Fruit fly (Drosophila melanogaster) whole organism, wandering third instar larva: Measurements from ENCODE around the gene CG42637.

Source experiments
- Abd-B ChIP-seq: fragments of >200 bp; optimal IDR thresholded peaks from 2 replicates; lab custom pipeline; 2017; ENCODE audit warnings: missing biosample characterization, missing genetic modification characterization
- CG32264 ChIP-seq: fragments of 200-800 bp; sonication (Bioruptor generic); optimal IDR thresholded peaks from 2 replicates; lab custom pipeline; 2016; ENCODE audit warnings: missing biosample characterization, missing genetic modification characterization
- CG9705 ChIP-seq: fragments of 200-800 bp; sonication (Bioruptor generic); optimal IDR thresholded peaks from 2 replicates; lab custom pipeline; 2018; ENCODE audit warnings: missing biosample characterization, mild to moderate bottlenecking, missing genetic modification characterization
- Dfd ChIP-seq: fragments of >200 bp; optimal IDR thresholded peaks from 2 replicates; lab custom pipeline; 2017; ENCODE audit warnings: missing biosample characterization, missing genetic modification characterization
- Dif ChIP-seq: fragments of 200-275, 200-300 bp; sonication (Bioruptor generic); optimal IDR thresholded peaks from 2 replicates; lab custom pipeline; 2018; ENCODE audit warnings: missing biosample characterization, missing genetic modification characterization; ENCODE audit not compliant: partially characterized antibody
- GATAd ChIP-seq: sonication (Bioruptor generic); optimal IDR thresholded peaks from 2 replicates; lab custom pipeline; 2016; ENCODE audit warnings: missing biosample characterization, missing genetic modification characterization
- HLH106 ChIP-seq: fragments of 200-800 bp; optimal IDR thresholded peaks from 3 replicates; lab custom pipeline; 2019; ENCODE audit warnings: missing biosample characterization, mild to moderate bottlenecking, missing genetic modification characterization, moderate library complexity
- Hr78 ChIP-seq: fragments of >200 bp; optimal IDR thresholded peaks from 2 replicates; lab custom pipeline; 2017; ENCODE audit warnings: missing biosample characterization, missing genetic modification characterization
- Hr83 ChIP-seq: fragments of 200-300 bp; sonication (Bioruptor generic); optimal IDR thresholded peaks from 2 replicates; lab custom pipeline; 2016; ENCODE audit warnings: missing biosample characterization, mild to moderate bottlenecking, missing genetic modification characterization, moderate library complexity; ENCODE audit not compliant: poor library complexity, severe bottlenecking
- Jra ChIP-seq: sonication (Bioruptor generic); optimal IDR thresholded peaks from 2 replicates; lab custom pipeline; 2016; ENCODE audit warnings: missing biosample characterization, missing genetic modification characterization
- Mio ChIP-seq: sonication (Bioruptor generic); optimal IDR thresholded peaks from 2 replicates; lab custom pipeline; 2016; ENCODE audit warnings: missing biosample characterization, missing genetic modification characterization
- Myc ChIP-seq: fragments of >200 bp; optimal IDR thresholded peaks from 2 replicates; lab custom pipeline; 2017
- N ChIP-seq: fragments of >200 bp; optimal IDR thresholded peaks from 2 replicates; lab custom pipeline; 2018; ENCODE audit warnings: missing biosample characterization, missing external identifiers, missing genetic modification characterization
- OdsH ChIP-seq: fragments of 200-800 bp; sonication (Bioruptor generic); optimal IDR thresholded peaks from 2 replicates; lab custom pipeline; 2016; ENCODE audit warnings: missing biosample characterization, mild to moderate bottlenecking, missing genetic modification characterization
- Rel ChIP-seq, 2 experiments: fragments of 200-800 bp; sonication (Bioruptor generic) in 1 of 2; optimal IDR thresholded peaks; 2 replicates in 1 of 2; 3 replicates in 1 of 2; lab custom pipeline; 2016 to 2019; ENCODE audit warnings: mild to moderate bottlenecking in 2 of 2, missing biosample characterization in 2 of 2, missing genetic modification characterization in 2 of 2, moderate library complexity in 1 of 2
- Sp1 ChIP-seq: fragments of 200-800 bp; sonication (Bioruptor generic); optimal IDR thresholded peaks from 3 replicates; lab custom pipeline; 2019; ENCODE audit warnings: missing biosample characterization, mild to moderate bottlenecking, missing genetic modification characterization, moderate library complexity
- Vsx2 ChIP-seq: fragments of 200-300, 225-300 bp; sonication (Bioruptor generic); optimal IDR thresholded peaks from 2 replicates; lab custom pipeline; 2018; ENCODE audit warnings: missing biosample characterization, missing genetic modification characterization; ENCODE audit not compliant: partially characterized antibody
- br ChIP-seq: fragments of 200-800 bp; sonication (Bioruptor generic); optimal IDR thresholded peaks from 2 replicates; lab custom pipeline; 2016; ENCODE audit warnings: missing biosample characterization, missing genetic modification characterization
- brk ChIP-seq: fragments of 200-800 bp; sonication (Bioruptor generic); optimal IDR thresholded peaks from 2 replicates; lab custom pipeline; 2016; ENCODE audit warnings: missing biosample characterization, mild to moderate bottlenecking, missing genetic modification characterization
- dl ChIP-seq, 2 experiments: fragments of 175-275, 200-275 bp in 1 of 2; fragments of 200-275 bp in 1 of 2; sonication (Bioruptor generic); optimal IDR thresholded peaks; lab custom pipeline; 2018; ENCODE audit warnings: mild to moderate bottlenecking in 2 of 2, missing biosample characterization in 2 of 2, missing genetic modification characterization in 2 of 2, moderate library complexity in 2 of 2; ENCODE audit not compliant: partially characterized antibody in 2 of 2, insufficient read depth in 1 of 2
- dmrt93B ChIP-seq: fragments of 200-800 bp; sonication (Bioruptor generic); optimal IDR thresholded peaks from 2 replicates; lab custom pipeline; 2018; ENCODE audit warnings: missing biosample characterization, mild to moderate bottlenecking, missing genetic modification characterization
- dsf ChIP-seq: sonication (Bioruptor generic); optimal IDR thresholded peaks from 2 replicates; lab custom pipeline; 2016; ENCODE audit warnings: missing biosample characterization, missing genetic modification characterization, borderline replicate concordance
- ey ChIP-seq: fragments of 200-800 bp; sonication (Bioruptor generic); optimal IDR thresholded peaks from 2 replicates; lab custom pipeline; 2016; ENCODE audit warnings: missing biosample characterization, missing genetic modification characterization
- foxo ChIP-seq, 2 experiments: fragments of 200-800 bp; sonication (Bioruptor generic); optimal IDR thresholded peaks; 2 replicates in 1 of 2; 3 replicates in 1 of 2; lab custom pipeline; 2016 to 2017; ENCODE audit warnings: missing biosample characterization in 2 of 2, missing genetic modification characterization in 2 of 2
- fru ChIP-seq: fragments of 200-800 bp; sonication (Bioruptor generic); optimal IDR thresholded peaks from 3 replicates; lab custom pipeline; 2016; ENCODE audit warnings: missing biosample characterization, mild to moderate bottlenecking, missing genetic modification characterization
- h ChIP-seq: fragments of 200-800 bp; sonication (Bioruptor generic); optimal IDR thresholded peaks from 3 replicates; lab custom pipeline; 2016; ENCODE audit warnings: missing biosample characterization, mild to moderate bottlenecking, missing genetic modification characterization
- jim ChIP-seq: fragments of 175-275, 200-325 bp; sonication (Bioruptor generic); optimal IDR thresholded peaks from 2 replicates; lab custom pipeline; 2016; ENCODE audit warnings: missing biosample characterization, mild to moderate bottlenecking, missing genetic modification characterization
- lola ChIP-seq: fragments of >200 bp; optimal IDR thresholded peaks from 2 replicates; lab custom pipeline; 2017; ENCODE audit warnings: missing biosample characterization, missing genetic modification characterization
- pan ChIP-seq: fragments of >200 bp; optimal IDR thresholded peaks from 2 replicates; lab custom pipeline; 2017
- psq ChIP-seq: fragments of 200-800 bp; sonication (Bioruptor generic); optimal IDR thresholded peaks from 3 replicates; lab custom pipeline; 2017; ENCODE audit warnings: missing biosample characterization, mild to moderate bottlenecking, missing genetic modification characterization, moderate library complexity
- rgr ChIP-seq: fragments of 200-800 bp; sonication (Bioruptor generic); optimal IDR thresholded peaks from 3 replicates; lab custom pipeline; 2016; ENCODE audit warnings: missing biosample characterization, mild to moderate bottlenecking, missing genetic modification characterization
- sage ChIP-seq: fragments of 200-800 bp; sonication (Bioruptor generic); optimal IDR thresholded peaks from 2 replicates; lab custom pipeline; 2016; ENCODE audit warnings: missing biosample characterization, mild to moderate bottlenecking, missing genetic modification characterization
- sv ChIP-seq: fragments of 200-800 bp; sonication (Bioruptor generic); optimal IDR thresholded peaks from 3 replicates; lab custom pipeline; 2016; ENCODE audit warnings: missing biosample characterization, missing genetic modification characterization
- tai ChIP-seq: sonication (Bioruptor generic); optimal IDR thresholded peaks from 2 replicates; lab custom pipeline; 2016; ENCODE audit warnings: missing biosample characterization, missing genetic modification characterization
- usp ChIP-seq: fragments of >200 bp; optimal IDR thresholded peaks from 2 replicates; lab custom pipeline; 2017; ENCODE audit warnings: missing biosample characterization, missing genetic modification characterization
- woc ChIP-seq: sonication (Bioruptor generic); optimal IDR thresholded peaks from 2 replicates; lab custom pipeline; 2016; ENCODE audit warnings: missing biosample characterization, mild to moderate bottlenecking, missing genetic modification characterization

Gene CG42637

dm6 chr3L:19804908-19805307 lies 11.5 kb upstream of the CG42637 start, which contains the start of the genes TORIP and Ccdc58:
Gene TORIP, minus strand, starts transcription at chr3L:19805080.
Gene Ccdc58, plus strand, starts transcription at chr3L:19805181.
- TF ChIP-seq Rel (GFP tag; optimal IDR thresholded peaks at IDR 0.05; lab: Kevin White, UChicago) = no peak
- TF ChIP-seq Rel (tag; optimal IDR thresholded peaks at IDR 0.05; lab: Kevin White, UChicago) = peak; percentile 39
- TF ChIP-seq dl (GFP tag; optimal IDR thresholded peaks at IDR 0.05; lab: Kevin White, UChicago; ENCODE audit: insufficient read depth in 1 of 2, partially characterized antibody in 2 of 2) = no peak
- TF ChIP-seq, all 38 proteins: peak for 1

dm6 chr3L:19801105-19801504 lies 7.7 kb upstream of the CG42637 start, which contains the start of gene CG14102:
Gene CG14102, minus strand, starts transcription at chr3L:19801291.
- no peak for TF ChIP-seq Hr83 (GFP tag; lab: Kevin White, UChicago)
- TF ChIP-seq Mio (GFP tag; lab: Kevin White, UChicago) = no peak
- no peak for TF ChIP-seq dsf (GFP tag; lab: Kevin White, UChicago)
- TF ChIP-seq Myc (lab: Kevin White, UChicago) = no peak
- no peak for TF ChIP-seq jim (GFP tag; lab: Kevin White, UChicago)
- no peak for TF ChIP-seq tai
- no peak for TF ChIP-seq OdsH (GFP tag; lab: Kevin White, UChicago)
- TF ChIP-seq sv (GFP tag; lab: Kevin White, UChicago) = no peak
- TF ChIP-seq HLH106 (tag; lab: Kevin White, UChicago) = no peak
- no peak for TF ChIP-seq brk (GFP tag; lab: Kevin White, UChicago)
- TF ChIP-seq dl (GFP tag; optimal IDR thresholded peaks at IDR 0.05; lab: Kevin White, UChicago; ENCODE audit: insufficient read depth in 1 of 2, partially characterized antibody in 2 of 2) = no peak

- TF ChIP-seq Hr83 (GFP tag; lab: Kevin White, UChicago) = no peak
- no peak for TF ChIP-seq jim (GFP tag; lab: Kevin White, UChicago)
- TF ChIP-seq OdsH (GFP tag; lab: Kevin White, UChicago) = no peak
- TF ChIP-seq rgr (GFP tag; lab: Kevin White, UChicago) = no peak
- no peak for TF ChIP-seq Dif (GFP tag; lab: Kevin White, UChicago)
- no peak for TF ChIP-seq GATAd (GFP tag; lab: Kevin White, UChicago)
- no peak for TF ChIP-seq Vsx2 (GFP tag; lab: Kevin White, UChicago)
These were observed 5.6 kb upstream of the CG42637 start, which contains the start of gene Ir76a for dm6 chr3L:19798978-19799377. Gene Ir76a, plus strand, starts transcription at chr3L:19799278.

- TF ChIP-seq Abd-B (GFP tag; lab: Kevin White, UChicago) = no peak
- peak; percentile 89 for TF ChIP-seq Sp1
- peak; percentile 55 for TF ChIP-seq N (GFP tag; lab: Kevin White, UChicago)
- no peak for TF ChIP-seq GATAd (GFP tag; lab: Kevin White, UChicago)
- TF ChIP-seq dl (GFP tag; optimal IDR thresholded peaks at IDR 0.05; lab: Kevin White, UChicago; ENCODE audit: insufficient read depth in 1 of 2, partially characterized antibody in 2 of 2) = no peak
- TF ChIP-seq fru (GFP tag; lab: Kevin White, UChicago) = peak; percentile 81
- TF ChIP-seq OdsH (GFP tag; lab: Kevin White, UChicago) = peak; percentile 90
- TF ChIP-seq brk (GFP tag; lab: Kevin White, UChicago) = no peak
- TF ChIP-seq dsf (GFP tag; lab: Kevin White, UChicago) = peak; percentile 33
- peak; percentile 82 for TF ChIP-seq rgr (GFP tag; lab: Kevin White, UChicago)
- TF ChIP-seq sage (GFP tag; lab: Kevin White, UChicago) = peak; percentile 66
- TF ChIP-seq lola = no peak
- TF ChIP-seq HLH106 (tag; lab: Kevin White, UChicago) = peak; percentile 95
- peak; percentile 51 for TF ChIP-seq Rel (GFP tag; optimal IDR thresholded peaks at IDR 0.05; lab: Kevin White, UChicago)
- peak; percentile 35 for TF ChIP-seq Rel (tag; optimal IDR thresholded peaks at IDR 0.05; lab: Kevin White, UChicago)
- TF ChIP-seq jim (GFP tag; lab: Kevin White, UChicago) = no peak
- peak; percentile 21 to 91 for TF ChIP-seq foxo (GFP tag; optimal IDR thresholded peaks at IDR 0.05; lab: Kevin White, UChicago)
- peak; percentile 84 for TF ChIP-seq Hr83 (GFP tag; lab: Kevin White, UChicago)
- TF ChIP-seq h (GFP tag; lab: Kevin White, UChicago) = peak; percentile 86
- TF ChIP-seq sv (GFP tag; lab: Kevin White, UChicago) = peak; percentile 83
- peak; percentile 78 for TF ChIP-seq psq (GFP tag; lab: Kevin White, UChicago)
- TF ChIP-seq CG32264 (GFP tag; lab: Kevin White, UChicago) = peak; percentile 80
- no peak for TF ChIP-seq br (GFP tag; lab: Kevin White, UChicago)
- TF ChIP-seq woc = peak; percentile 89
- TF ChIP-seq Hr78 (GFP tag; lab: Kevin White, UChicago) = no peak
- peak; percentile 83 for TF ChIP-seq ey (GFP tag; lab: Kevin White, UChicago)
- TF ChIP-seq Vsx2 (GFP tag; lab: Kevin White, UChicago) = no peak
- TF ChIP-seq usp (GFP tag; lab: Kevin White, UChicago) = no peak
- TF ChIP-seq dmrt93B (GFP tag; lab: Kevin White, UChicago) = no peak
- TF ChIP-seq pan = no peak
- peak; percentile 15 for TF ChIP-seq Dif (GFP tag; lab: Kevin White, UChicago)
- no peak for TF ChIP-seq Myc (lab: Kevin White, UChicago)
- peak; percentile 71 for TF ChIP-seq CG9705 (GFP tag; lab: Kevin White, UChicago)
- TF ChIP-seq Dfd (GFP tag; lab: Kevin White, UChicago) = no peak
- no peak for TF ChIP-seq Mio (GFP tag; lab: Kevin White, UChicago)
- peak; percentile 72 for TF ChIP-seq Jra (GFP tag; lab: Kevin White, UChicago)
These were observed 934 bp upstream of the CG42637 start for dm6 chr3L:19794203-19794802.
